Fruit fly (Drosophila melanogaster) whole organism, prepupa: ENCODE results near the gene CG12983.

Source experiments
- Blimp-1 ChIP-seq: fragments of 200-800 bp; sonication (Bioruptor generic); optimal IDR thresholded peaks from 3 replicates; lab custom pipeline; 2017; ENCODE audit warnings: missing biosample characterization, missing genetic modification characterization, mild to moderate bottlenecking, moderate library complexity, missing genetic modification reagents
- CG10631 ChIP-seq: fragments of 200-800 bp; sonication (Bioruptor generic); optimal IDR thresholded peaks from 2 replicates; lab custom pipeline; 2016; ENCODE audit warnings: missing biosample characterization, missing genetic modification characterization
- CG11294 ChIP-seq: fragments of 200-800 bp; sonication (Bioruptor generic); IDR thresholded peaks from 2 replicates; pipeline ENCODE4 v1.3.6; 2022; ENCODE audit warnings: missing biosample characterization, missing genetic modification characterization
- CG11902 ChIP-seq: fragments of 200-800 bp; sonication (Bioruptor generic); optimal IDR thresholded peaks from 3 replicates; lab custom pipeline; 2016; ENCODE audit warnings: missing biosample characterization, missing genetic modification characterization
- CG1621 ChIP-seq: fragments of 200-800 bp; sonication (Bioruptor generic); optimal IDR thresholded peaks from 3 replicates; lab custom pipeline; 2018; ENCODE audit warnings: missing biosample characterization, mild to moderate bottlenecking, missing genetic modification characterization
- CG16779 ChIP-seq: fragments of 200-800 bp; sonication (Bioruptor generic); optimal IDR thresholded peaks from 3 replicates; lab custom pipeline; 2017; ENCODE audit warnings: missing biosample characterization, mild to moderate bottlenecking, missing genetic modification characterization
- CG3032 ChIP-seq: fragments of 200-800 bp; optimal IDR thresholded peaks from 2 replicates; lab custom pipeline; 2019; ENCODE audit warnings: missing biosample characterization, mild to moderate bottlenecking, missing genetic modification characterization, moderate library complexity
- CG31627 ChIP-seq: fragments of 200-800 bp; sonication (Bioruptor generic); optimal IDR thresholded peaks from 3 replicates; lab custom pipeline; 2016; ENCODE audit warnings: missing biosample characterization, missing genetic modification characterization
- CG34406 ChIP-seq: fragments of 200-800 bp; sonication (Bioruptor generic); optimal IDR thresholded peaks from 3 replicates; lab custom pipeline; 2016; ENCODE audit warnings: missing biosample characterization, missing genetic modification characterization
- CG4318 ChIP-seq: fragments of 200-800 bp; sonication (Bioruptor generic); optimal IDR thresholded peaks from 3 replicates; lab custom pipeline; 2017; ENCODE audit warnings: missing biosample characterization, mild to moderate bottlenecking, missing genetic modification characterization
- CG6163 ChIP-seq: fragments of 200-800 bp; sonication (Bioruptor generic); IDR thresholded peaks from 3 replicates; pipeline ENCODE4 v1.3.6; 2022; ENCODE audit warnings: missing biosample characterization, missing genetic modification characterization
- CG6792 ChIP-seq: fragments of 200-800 bp; sonication (Bioruptor generic); optimal IDR thresholded peaks from 3 replicates; lab custom pipeline; 2016; ENCODE audit warnings: missing biosample characterization, missing genetic modification characterization
- CG6854 ChIP-seq: fragments of 200-800 bp; sonication (Bioruptor generic); optimal IDR thresholded peaks from 2 replicates; lab custom pipeline; 2017; ENCODE audit warnings: missing biosample characterization, mild to moderate bottlenecking, missing genetic modification characterization
- CG7368 ChIP-seq: fragments of 200-800 bp; sonication (Bioruptor generic); optimal IDR thresholded peaks from 3 replicates; lab custom pipeline; 2016; ENCODE audit warnings: missing biosample characterization, missing genetic modification characterization
- CG9139 ChIP-seq: fragments of 200-800 bp; sonication (Bioruptor generic); optimal IDR thresholded peaks from 3 replicates; lab custom pipeline; 2017; ENCODE audit warnings: missing biosample characterization, mild to moderate bottlenecking, missing genetic modification characterization
- Eip75B ChIP-seq: fragments of 200-800 bp; sonication (Bioruptor generic); optimal IDR thresholded peaks from 3 replicates; lab custom pipeline; 2016; ENCODE audit warnings: missing biosample characterization, missing genetic modification characterization
- Eip78C ChIP-seq: fragments of 200-800 bp; sonication (Bioruptor generic); peaks from one replicate; lab custom pipeline; 2016; ENCODE audit warnings: missing biosample characterization, missing genetic modification characterization
- Eip93F ChIP-seq: fragments of 200-800 bp; sonication (Bioruptor generic); optimal IDR thresholded peaks from 2 replicates; lab custom pipeline; 2016; ENCODE audit warnings: missing biosample characterization, mild to moderate bottlenecking, missing genetic modification characterization
- Ets96B ChIP-seq: fragments of 200-800 bp; optimal IDR thresholded peaks from 2 replicates; lab custom pipeline; 2019; ENCODE audit warnings: missing biosample characterization, mild to moderate bottlenecking, missing genetic modification characterization, moderate library complexity
- Gug ChIP-seq: fragments of 200-800 bp; sonication (Bioruptor generic); IDR thresholded peaks from 2 replicates; pipeline ENCODE4 v1.3.6; 2022; ENCODE audit warnings: missing biosample characterization, missing genetic modification characterization
- Hr39 ChIP-seq: fragments of 200-800 bp; sonication (Bioruptor generic); optimal IDR thresholded peaks from 2 replicates; lab custom pipeline; 2016; ENCODE audit warnings: missing biosample characterization, missing genetic modification characterization
- Lpt ChIP-seq: fragments of 200-800 bp; sonication (Bioruptor generic); optimal IDR thresholded peaks from 3 replicates; lab custom pipeline; 2016; ENCODE audit warnings: missing biosample characterization, missing genetic modification characterization
- Sox14 ChIP-seq: fragments of 200-800 bp; sonication (Bioruptor generic); optimal IDR thresholded peaks from 3 replicates; lab custom pipeline; 2016; ENCODE audit warnings: missing biosample characterization, missing genetic modification characterization
- Sox15 ChIP-seq: fragments of 200-800 bp; sonication (Bioruptor generic); optimal IDR thresholded peaks from 3 replicates; lab custom pipeline; 2016; ENCODE audit warnings: missing biosample characterization, missing genetic modification characterization
- acj6 ChIP-seq: fragments of 200-800 bp; sonication (Bioruptor generic); optimal IDR thresholded peaks from 3 replicates; lab custom pipeline; 2016; ENCODE audit warnings: missing biosample characterization, missing genetic modification characterization
- dsx ChIP-seq: fragments of 200-800 bp; optimal IDR thresholded peaks from 3 replicates; lab custom pipeline; 2019; ENCODE audit warnings: missing biosample characterization, mild to moderate bottlenecking, missing genetic modification characterization, moderate library complexity; ENCODE audit not compliant: poor library complexity, severe bottlenecking
- eg ChIP-seq: fragments of 200-800 bp; sonication (Bioruptor generic); IDR thresholded peaks from 3 replicates; pipeline ENCODE4 v1.3.6; 2022; ENCODE audit warnings: missing biosample characterization, missing genetic modification characterization
- fkh ChIP-seq: fragments of 200-800 bp; sonication (Bioruptor generic); optimal IDR thresholded peaks from 3 replicates; lab custom pipeline; 2017; ENCODE audit warnings: missing biosample characterization, mild to moderate bottlenecking, missing genetic modification characterization, moderate library complexity
- lz ChIP-seq: fragments of 200-800 bp; sonication (Bioruptor generic); optimal IDR thresholded peaks from 3 replicates; lab custom pipeline; 2016; ENCODE audit warnings: missing biosample characterization, missing genetic modification characterization
- pdm3 ChIP-seq: fragments of 200-800 bp; sonication (Bioruptor generic); optimal IDR thresholded peaks from 3 replicates; lab custom pipeline; 2016; ENCODE audit warnings: missing biosample characterization, missing genetic modification characterization
- salr ChIP-seq, 2 experiments: fragments of 200-800 bp; sonication (Bioruptor generic); optimal IDR thresholded peaks; 3 replicates each; lab custom pipeline; 2016 to 2018; ENCODE audit warnings: missing biosample characterization in 2 of 2, missing genetic modification characterization in 2 of 2, mild to moderate bottlenecking in 1 of 2
- spab ChIP-seq: fragments of 200-800 bp; sonication (Bioruptor generic); optimal IDR thresholded peaks from 2 replicates; lab custom pipeline; 2017; ENCODE audit warnings: missing biosample characterization, mild to moderate bottlenecking, missing genetic modification characterization, missing genetic modification reagents
- ss ChIP-seq, 2 experiments: fragments of 200-800 bp; sonication (Bioruptor generic); optimal IDR thresholded peaks; 2 replicates in 1 of 2; 3 replicates in 1 of 2; lab custom pipeline; 2017 to 2018; ENCODE audit warnings: mild to moderate bottlenecking in 2 of 2, missing biosample characterization in 2 of 2, missing genetic modification characterization in 2 of 2, moderate library complexity in 1 of 2
- vri ChIP-seq: fragments of 200-800 bp; sonication (Bioruptor generic); optimal IDR thresholded peaks from 3 replicates; lab custom pipeline; 2016; ENCODE audit warnings: missing biosample characterization, mild to moderate bottlenecking, missing genetic modification characterization

CG12983 gene

DNA sequence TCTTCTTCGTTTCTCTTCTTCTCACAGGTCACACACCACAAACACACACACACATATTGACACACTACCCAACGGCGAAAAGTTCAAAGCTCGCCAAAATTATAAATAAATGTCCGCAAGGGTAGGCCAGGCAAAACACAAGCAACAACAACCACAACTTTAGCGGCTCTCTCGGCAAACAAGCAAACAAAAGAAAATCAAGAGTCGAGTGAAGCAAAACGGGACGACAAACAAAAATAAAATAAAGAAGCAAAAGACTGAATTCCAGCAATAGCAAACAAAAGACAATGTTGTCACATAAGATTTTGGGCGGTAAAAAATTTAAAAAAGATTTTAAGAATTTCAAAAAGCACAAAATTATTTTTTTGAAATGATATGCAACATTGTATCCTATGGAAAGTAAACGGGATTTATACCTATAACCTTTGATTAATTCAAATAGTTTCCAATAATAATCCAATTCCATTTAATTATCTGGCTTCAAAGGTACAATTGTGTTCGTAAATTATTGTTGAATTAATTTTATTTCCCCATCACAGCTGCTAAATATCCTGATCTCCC lies 41.8 kb upstream of the CG12983 start (continued):
- TF ChIP-seq salr (GFP tag; optimal IDR thresholded peaks at IDR 0.05; lab: Kevin White, UChicago) (peak in 1 of 2 experiments; percentile 7), CG6792 (GFP tag; lab: Kevin White, UChicago) (no peak)

DNA sequence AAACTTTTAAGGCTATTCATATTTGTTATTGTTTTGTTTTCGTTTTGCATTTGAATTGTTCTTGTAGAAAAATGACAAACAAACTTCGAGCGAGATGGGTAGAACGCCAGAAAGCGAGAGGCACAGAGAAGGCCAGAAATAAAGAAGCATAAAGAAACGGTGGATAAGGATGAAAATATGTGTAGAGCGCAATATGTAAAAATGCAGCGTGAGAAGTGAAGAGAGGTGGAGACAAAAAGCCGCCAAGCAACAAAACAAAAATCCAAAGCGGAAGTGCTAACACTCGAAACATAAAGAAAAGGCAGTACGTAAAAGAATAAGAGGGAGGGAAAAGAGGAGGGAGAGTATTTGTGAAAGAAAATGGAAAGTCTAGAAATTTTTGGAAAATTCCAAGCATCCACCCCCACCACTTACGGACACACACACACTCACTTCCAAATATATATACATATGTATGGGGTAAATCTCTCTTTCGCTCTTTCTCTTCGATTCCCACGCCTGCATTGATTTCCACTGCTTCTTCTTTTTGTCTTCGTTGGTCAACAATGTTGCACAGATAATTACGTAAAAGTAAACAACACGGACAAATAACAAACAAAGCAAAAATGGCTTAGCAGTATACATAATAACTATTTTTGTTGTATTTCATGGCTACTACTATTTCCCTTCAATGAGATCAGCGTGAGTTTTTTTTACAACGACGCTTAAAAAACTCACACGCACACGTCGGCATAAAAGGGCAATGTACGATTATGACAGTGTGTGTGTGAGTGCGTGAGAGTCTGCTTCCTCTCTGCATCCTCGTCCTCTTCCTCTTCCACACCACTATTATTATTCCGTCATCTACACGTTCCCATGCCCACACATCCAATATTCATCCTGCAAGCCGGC lies 41.0 kb upstream of the CG12983 start:
- TF ChIP-seq CG34406 (GFP tag; lab: Kevin White, UChicago): no peak
- no peak for TF ChIP-seq Blimp-1 (GFP tag; lab: Kevin White, UChicago)
- TF ChIP-seq dsx: peak; percentile 98
- no peak for TF ChIP-seq CG11294 (GFP tag; lab: Robert Waterston, UW)
- no peak for TF ChIP-seq lz (GFP tag; lab: Kevin White, UChicago)
- no peak for TF ChIP-seq CG31627
- peak; percentile 57; the same call in 2 of the 3 replicates for TF ChIP-seq CG6163 (GFP tag; lab: Robert Waterston, UW)
- TF ChIP-seq CG10631 (GFP tag; lab: Kevin White, UChicago): no peak
- TF ChIP-seq CG1621 (tag; lab: Kevin White, UChicago): no peak

- TF ChIP-seq eg (GFP tag; lab: Robert Waterston, UW) (no peak), ss (GFP tag; optimal IDR thresholded peaks at IDR 0.05; lab: Kevin White, UChicago) (no peak), Eip93F (no peak), vri (GFP tag; lab: Kevin White, UChicago) (no peak), CG16779 (tag; lab: Kevin White, UChicago) (no peak), pdm3 (GFP tag; lab: Kevin White, UChicago) (no peak), CG9139 (GFP tag; lab: Kevin White, UChicago) (no peak), Gug (GFP tag; lab: Robert Waterston, UW) (no peak), salr (GFP tag; optimal IDR thresholded peaks at IDR 0.05; lab: Kevin White, UChicago) (no peak), CG11902 (GFP tag; lab: Kevin White, UChicago) (no peak), Eip78C (GFP tag; lab: Kevin White, UChicago) (no peak), Lpt (no peak), spab (GFP tag; lab: Kevin White, UChicago) (no peak)
Measured at dm6 chr3L:20999639-21000038, 33.1 kb upstream of the CG12983 start.

DNA sequence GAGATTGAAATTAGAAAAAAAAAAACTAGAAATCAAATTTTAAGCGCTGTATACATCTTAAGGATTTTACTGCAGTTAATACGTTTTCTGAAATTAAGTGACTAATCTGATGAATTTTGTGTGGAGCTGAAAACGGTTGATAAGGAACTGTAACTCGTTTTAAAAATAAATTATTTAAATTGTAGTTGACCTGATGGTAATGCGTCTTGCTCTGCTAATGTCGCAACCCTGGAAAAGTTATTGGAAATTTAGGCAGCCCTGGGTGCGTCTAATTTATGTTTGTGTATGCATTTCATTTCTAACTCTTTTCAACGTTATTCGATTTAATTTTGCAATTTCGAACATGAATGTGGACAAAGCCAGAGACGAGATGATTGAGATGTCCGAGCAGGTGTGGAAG lies 24.8 kb upstream of the CG12983 start, which contains the start of gene CG12984:
Gene CG12984 (plus strand): TSS at position 301 of the 400 bp plus-strand sequence.
- TF ChIP-seq fkh (GFP tag; lab: Kevin White, UChicago) (no peak), Eip75B (GFP tag; lab: Kevin White, UChicago) (no peak), Sox14 (GFP tag; lab: Kevin White, UChicago) (no peak), Lpt (no peak), CG6163 (GFP tag; lab: Robert Waterston, UW) (no peak), Hr39 (GFP tag; lab: Kevin White, UChicago) (no peak), CG6854 (GFP tag; lab: Kevin White, UChicago) (no peak), eg (GFP tag; lab: Robert Waterston, UW) (no peak), lz (GFP tag; lab: Kevin White, UChicago) (no peak), dsx (no peak), CG4318 (GFP tag; lab: Kevin White, UChicago) (no peak), acj6 (GFP tag; lab: Kevin White, UChicago) (no peak), CG7368 (GFP tag; lab: Kevin White, UChicago) (no peak), CG16779 (tag; lab: Kevin White, UChicago) (no peak), Ets96B (tag; lab: Kevin White, UChicago) (no peak), CG3032 (tag; lab: Kevin White, UChicago) (no peak), Eip93F (no peak), CG1621 (tag; lab: Kevin White, UChicago) (no peak), Sox15 (no peak)
